Worm (Caenorhabditis elegans) whole organism, early embryonic: ENCODE results near the gene poml-1.

Source experiments
- B0310.2 ChIP-seq: sonication (generic microtip); optimal IDR thresholded peaks from 2 replicates; lab custom pipeline; 2016; ENCODE audit warnings: mild to moderate bottlenecking, missing genetic modification characterization, missing compliant biosample characterization
- F13C5.2 ChIP-seq: sonication (generic microtip); optimal IDR thresholded peaks from 2 replicates; lab custom pipeline; 2017; ENCODE audit warnings: mild to moderate bottlenecking, missing genetic modification characterization, inconsistent platforms, missing compliant biosample characterization
- aly-1 ChIP-seq: sonication (generic microtip); optimal IDR thresholded peaks from 2 replicates; lab custom pipeline; 2016; ENCODE audit warnings: missing genetic modification characterization, missing compliant biosample characterization
- ama-1 ChIP-seq: fragments of 150-350 bp; optimal IDR thresholded peaks from 2 replicates; lab custom pipeline; 2014
- ceh-13 ChIP-seq: fragments of 200-800 bp; sonication (Bioruptor generic); optimal IDR thresholded peaks from 2 replicates; lab custom pipeline; 2018; ENCODE audit warnings: mild to moderate bottlenecking, missing genetic modification characterization, missing compliant biosample characterization
- ceh-36 ChIP-seq: sonication (generic microtip); optimal IDR thresholded peaks from 2 replicates; lab custom pipeline; 2016; ENCODE audit warnings: missing genetic modification characterization, inconsistent platforms, missing compliant biosample characterization
- ets-7 ChIP-seq: sonication (generic microtip); optimal IDR thresholded peaks from 2 replicates; lab custom pipeline; 2016; ENCODE audit warnings: missing genotype, missing genetic modification characterization, missing compliant biosample characterization
- flt-1 ChIP-seq: fragments of 200-800 bp; sonication (Bioruptor generic); IDR thresholded peaks from 2 replicates; pipeline ENCODE4 v1.3.6; 2022; ENCODE audit warnings: missing genetic modification characterization, missing compliant biosample characterization
- hmbx-1 ChIP-seq: sonication (generic microtip); optimal IDR thresholded peaks from 2 replicates; lab custom pipeline; 2016; ENCODE audit warnings: mild to moderate bottlenecking, missing genetic modification characterization, missing compliant biosample characterization
- hmg-4 ChIP-seq: fragments of 200-800 bp; sonication (Bioruptor generic); optimal IDR thresholded peaks from 2 replicates; lab custom pipeline; 2018; ENCODE audit warnings: mild to moderate bottlenecking, missing genetic modification characterization, missing compliant biosample characterization
- hnd-1 ChIP-seq: sonication (generic microtip); optimal IDR thresholded peaks from 2 replicates; lab custom pipeline; 2016; ENCODE audit warnings: missing genetic modification characterization, missing compliant biosample characterization
- pes-1 ChIP-seq: fragments of 200-800 bp; sonication (Bioruptor generic); IDR thresholded peaks from 2 replicates; pipeline ENCODE4 v1.3.6; 2022; ENCODE audit warnings: missing genetic modification reagents, missing genetic modification characterization, missing compliant biosample characterization
- scrt-1 ChIP-seq: fragments of 200-800 bp; sonication (Bioruptor generic); IDR thresholded peaks from 2 replicates; pipeline ENCODE4 v1.3.6; 2022; ENCODE audit warnings: missing genetic modification characterization, missing compliant biosample characterization
- sea-1 ChIP-seq: fragments of 200-800 bp; sonication (Bioruptor generic); conservative IDR thresholded peaks from 2 replicates; pipeline ENCODE4 v1.3.6; 2022; ENCODE audit warnings: missing genetic modification characterization, missing compliant biosample characterization
- tbx-11 ChIP-seq: fragments of 200-800 bp; sonication (Bioruptor generic); IDR thresholded peaks from 2 replicates; pipeline ENCODE4 v1.3.6; 2022; ENCODE audit warnings: missing genetic modification characterization, missing compliant biosample characterization
- tbx-37 ChIP-seq: fragments of 200-800 bp; sonication (Bioruptor generic); conservative IDR thresholded peaks from 2 replicates; pipeline ENCODE4 v1.3.6; 2022; ENCODE audit warnings: missing genetic modification reagents, missing genetic modification characterization, missing compliant biosample characterization
- tra-4 ChIP-seq: sonication (generic microtip); optimal IDR thresholded peaks from 2 replicates; lab custom pipeline; 2017; ENCODE audit warnings: missing genetic modification characterization, missing compliant biosample characterization

poml-1 gene

DNA sequence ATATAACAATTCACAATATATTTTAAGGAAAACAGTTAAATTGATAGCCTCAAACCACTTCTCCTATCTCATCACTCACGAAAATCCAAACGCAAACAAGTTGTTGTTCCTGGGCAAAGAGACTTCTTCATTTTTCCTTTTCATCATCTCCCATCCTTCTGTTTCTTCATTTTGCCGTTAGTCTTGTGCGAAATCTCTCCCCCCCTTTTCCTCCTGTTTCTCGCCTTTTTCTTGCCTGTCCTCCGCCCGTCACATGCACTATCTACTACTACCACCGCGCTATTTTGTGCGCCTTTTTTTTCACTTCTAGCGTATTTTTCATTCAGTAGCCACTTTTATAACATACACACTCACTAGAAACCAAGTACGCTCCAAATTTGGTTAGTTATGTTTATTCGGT lies 31.8 kb upstream of the poml-1 start:
- TF ChIP-seq pes-1 (GFP tag; lab: Robert Waterston, UW) (no peak), ama-1 (lab: Kevin White, UChicago) (no peak), aly-1 (tag; lab: Kevin White, UChicago) (no peak), hmbx-1 (tag; lab: Kevin White, UChicago) (no peak)

DNA sequence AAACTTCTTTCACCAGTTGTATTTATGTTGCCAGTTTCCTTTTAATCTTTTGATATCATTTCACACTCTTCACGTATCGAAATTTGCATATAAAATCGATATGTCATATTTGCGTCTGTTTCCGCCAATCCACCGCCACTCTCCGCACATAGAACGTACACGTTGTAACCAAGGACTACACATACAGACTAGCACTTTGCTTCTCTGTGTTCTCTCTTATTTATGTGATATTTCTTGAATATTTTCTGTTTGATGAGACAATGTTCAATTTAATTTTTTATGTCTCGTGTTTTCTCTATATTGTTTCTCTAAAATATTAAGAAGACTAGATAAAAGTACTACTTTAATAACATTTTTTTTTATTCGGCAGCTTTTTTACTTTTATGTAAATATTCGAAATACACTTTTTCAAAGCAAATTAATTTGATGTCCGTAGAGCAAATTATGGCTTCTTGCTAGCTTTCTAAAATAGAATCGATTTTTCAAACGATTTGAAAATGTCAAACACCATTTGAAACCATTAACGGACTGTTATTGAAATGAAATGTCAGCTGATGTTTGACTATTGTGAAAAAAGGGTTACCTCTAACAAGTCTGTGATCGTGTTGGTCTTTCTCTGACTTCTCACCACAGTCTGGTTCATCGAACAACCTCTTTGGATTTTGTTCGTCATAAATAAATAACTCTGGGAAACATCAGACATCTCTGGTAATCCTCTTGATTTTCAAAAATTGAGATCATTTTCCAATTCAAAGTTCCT lies 30.3 kb upstream of the poml-1 start:
- TF ChIP-seq B0310.2 (tag; lab: Kevin White, UChicago) (no peak), flt-1 (GFP tag; lab: Robert Waterston, UW) (no peak), sea-1 (GFP tag; lab: Robert Waterston, UW) (no peak), ceh-13 (GFP tag; lab: Kevin White, UChicago) (no peak), tbx-37 (GFP tag; lab: Robert Waterston, UW) (no peak)

ce11 chrX:13747997-13748396 lies 25.3 kb upstream of the poml-1 start:
- TF ChIP-seq flt-1 (GFP tag; lab: Robert Waterston, UW) (no peak), pes-1 (GFP tag; lab: Robert Waterston, UW) (no peak), scrt-1 (no peak), aly-1 (tag; lab: Kevin White, UChicago) (no peak), hnd-1 (tag; lab: Kevin White, UChicago) (no peak), tbx-37 (GFP tag; lab: Robert Waterston, UW) (no peak), B0310.2 (tag; lab: Kevin White, UChicago) (no peak), ets-7 (no peak), ceh-36 (tag; lab: Kevin White, UChicago) (no peak), ceh-13 (GFP tag; lab: Kevin White, UChicago) (no peak)

ce11 chrX:13746661-13747365 lies 24.1 kb upstream of the poml-1 start, which contains the start of gene nhr-71:
Gene nhr-71, plus strand, starts transcription at chrX:13747315.
- TF ChIP-seq flt-1 (GFP tag; lab: Robert Waterston, UW) (no peak), tra-4 (tag; lab: Kevin White, UChicago) (no peak), scrt-1 (no peak), aly-1 (tag; lab: Kevin White, UChicago) (no peak), hmbx-1 (tag; lab: Kevin White, UChicago) (no peak), tbx-37 (GFP tag; lab: Robert Waterston, UW) (no peak), F13C5.2 (tag; lab: Kevin White, UChicago) (no peak), pes-1 (GFP tag; lab: Robert Waterston, UW) (no peak), hnd-1 (tag; lab: Kevin White, UChicago) (no peak), ceh-13 (GFP tag; lab: Kevin White, UChicago) (no peak), tbx-11 (GFP tag; lab: Robert Waterston, UW) (no peak), hmg-4 (GFP tag; lab: Kevin White, UChicago) (no peak), ceh-36 (tag; lab: Kevin White, UChicago) (no peak)

ce11 chrX:13746231-13746630 lies 23.5 kb upstream of the poml-1 start:
- TF ChIP-seq tra-4 (tag; lab: Kevin White, UChicago) (no peak), hmg-4 (GFP tag; lab: Kevin White, UChicago) (no peak), ets-7 (no peak), pes-1 (GFP tag; lab: Robert Waterston, UW) (no peak), sea-1 (GFP tag; lab: Robert Waterston, UW) (no peak), scrt-1 (no peak), flt-1 (GFP tag; lab: Robert Waterston, UW) (no peak), tbx-37 (GFP tag; lab: Robert Waterston, UW) (no peak), ceh-36 (tag; lab: Kevin White, UChicago) (no peak), tbx-11 (GFP tag; lab: Robert Waterston, UW) (no peak), B0310.2 (tag; lab: Kevin White, UChicago) (no peak)

DNA sequence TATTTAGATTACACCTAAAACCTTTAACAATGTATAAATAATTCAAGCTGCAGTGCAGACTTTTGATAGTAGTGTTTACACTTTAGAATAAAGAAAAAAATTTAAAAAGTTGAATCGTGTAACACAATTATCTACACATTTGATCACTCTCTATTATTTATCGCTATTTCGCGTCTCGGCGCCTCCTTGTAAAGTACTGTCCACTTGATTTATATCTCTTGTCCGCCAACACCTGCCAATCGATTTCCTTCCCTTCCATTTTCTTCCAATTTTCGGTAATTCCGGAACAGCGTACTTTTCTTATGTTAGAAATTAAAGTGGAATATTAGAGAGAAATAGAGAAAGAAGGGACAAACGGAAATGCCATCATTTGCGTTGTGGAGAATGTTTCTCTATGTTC lies 22.8 kb upstream of the poml-1 start:
- no peak for TF ChIP-seq ceh-13 (GFP tag; lab: Kevin White, UChicago)
- TF ChIP-seq hnd-1 (tag; lab: Kevin White, UChicago) = no peak
- TF ChIP-seq scrt-1 = no peak
- TF ChIP-seq sea-1 (GFP tag; lab: Robert Waterston, UW) = no peak
- no peak for TF ChIP-seq hmbx-1 (tag; lab: Kevin White, UChicago)
- no peak for TF ChIP-seq F13C5.2 (tag; lab: Kevin White, UChicago)
- TF ChIP-seq B0310.2 (tag; lab: Kevin White, UChicago) = no peak
- no peak for TF ChIP-seq tbx-11 (GFP tag; lab: Robert Waterston, UW)
- TF ChIP-seq aly-1 (tag; lab: Kevin White, UChicago) = no peak
- no peak for TF ChIP-seq tbx-37 (GFP tag; lab: Robert Waterston, UW)
- TF ChIP-seq pes-1 (GFP tag; lab: Robert Waterston, UW) = no peak
- no peak for TF ChIP-seq ets-7
- TF ChIP-seq ceh-36 (tag; lab: Kevin White, UChicago) = no peak
- no peak for TF ChIP-seq tra-4 (tag; lab: Kevin White, UChicago)
- TF ChIP-seq flt-1 (GFP tag; lab: Robert Waterston, UW) = no peak
- no peak for TF ChIP-seq hmg-4 (GFP tag; lab: Kevin White, UChicago)
- no peak for TF ChIP-seq ama-1 (lab: Kevin White, UChicago)
